Worm (Caenorhabditis elegans) whole organism, L1 larva: Measurements from ENCODE around the gene Y105C5A.13.
"Not testable (repeated sequence)": the region's sequence is repeated elsewhere in the genome, so short reads cannot be mapped to it uniquely, and the experiment has no call there.

Experiments
- C04F5.9 ChIP-seq: sonication (generic microtip); optimal IDR thresholded peaks from 2 replicates; lab custom pipeline; 2016; ENCODE audit warnings: missing genetic modification characterization, missing compliant biosample characterization
- C16A3.4 ChIP-seq: fragments of 150-350 bp; optimal IDR thresholded peaks from 2 replicates; lab custom pipeline; 2014; ENCODE audit warnings: missing biosample characterization, missing genetic modification characterization
- C34B4.2 ChIP-seq: sonication (generic microtip); optimal IDR thresholded peaks from 2 replicates; lab custom pipeline; 2017; ENCODE audit warnings: mild to moderate bottlenecking, missing genetic modification characterization, missing compliant biosample characterization
- aha-1 ChIP-seq: fragments of 150-350 bp; optimal IDR thresholded peaks from 2 replicates; lab custom pipeline; 2014; ENCODE audit warnings: missing biosample characterization, missing genetic modification characterization
- alr-1 ChIP-seq: fragments of 200-800 bp; sonication (Bioruptor generic); optimal IDR thresholded peaks from 2 replicates; lab custom pipeline; 2018; ENCODE audit warnings: borderline replicate concordance, mild to moderate bottlenecking, missing genetic modification characterization, missing compliant biosample characterization
- ama-1 ChIP-seq: fragments of 150-350 bp; optimal IDR thresholded peaks from 2 replicates; lab custom pipeline; 2014
- ceh-90 ChIP-seq: sonication (generic microtip); optimal IDR thresholded peaks from 2 replicates; lab custom pipeline; 2016; ENCODE audit warnings: missing genetic modification characterization, missing compliant biosample characterization
- dpl-1 ChIP-seq, 3 experiments: fragments of 150-350 bp in 2 of 3; sonication (generic microtip) in 1 of 3; optimal IDR thresholded peaks; 2 replicates each; lab custom pipeline; 2014 to 2017; ENCODE audit warnings: missing biosample characterization in 3 of 3, missing genetic modification characterization in 3 of 3, missing genetic modification reagents in 3 of 3
- efl-1 ChIP-seq, 4 experiments: fragments of 150-350 bp; optimal IDR thresholded peaks in 3 of 4; peaks in 1 of 4; 1 replicate in 1 of 4; 2 replicates in 3 of 4; lab custom pipeline; 2014; ENCODE audit warnings: missing biosample characterization in 2 of 4, missing genetic modification characterization in 2 of 4, missing genetic modification reagents in 2 of 4
- efl-3 ChIP-seq: fragments of 200-800 bp; sonication (Bioruptor generic); optimal IDR thresholded peaks from 2 replicates; lab custom pipeline; 2018; ENCODE audit warnings: mild to moderate bottlenecking, missing genetic modification characterization, missing compliant biosample characterization
- hlh-17 ChIP-seq: fragments of 200-800 bp; sonication (Bioruptor generic); optimal IDR thresholded peaks from 2 replicates; lab custom pipeline; 2018; ENCODE audit warnings: missing genetic modification characterization, mild to moderate bottlenecking, missing compliant biosample characterization, moderate library complexity, borderline replicate concordance
- hlh-4 ChIP-seq: sonication (generic microtip); optimal IDR thresholded peaks from 2 replicates; lab custom pipeline; 2016; ENCODE audit warnings: mild to moderate bottlenecking, missing genetic modification characterization, missing compliant biosample characterization
- hpl-2 ChIP-seq: fragments of 150-350 bp; optimal IDR thresholded peaks from 2 replicates; lab custom pipeline; 2014; ENCODE audit warnings: missing biosample characterization, missing genetic modification reagents, missing genetic modification characterization
- irx-1 ChIP-seq: sonication (generic microtip); optimal IDR thresholded peaks from 2 replicates; lab custom pipeline; 2016; ENCODE audit warnings: missing genetic modification characterization, missing compliant biosample characterization
- isw-1 ChIP-seq: fragments of 200-800 bp; sonication (Bioruptor generic); IDR thresholded peaks from 2 replicates; pipeline ENCODE4 v1.3.6; 2022; ENCODE audit warnings: missing genetic modification characterization, missing compliant biosample characterization
- jun-1 ChIP-seq: fragments of 150-350 bp; optimal IDR thresholded peaks from 2 replicates; lab custom pipeline; 2014; ENCODE audit warnings: missing biosample characterization, missing genetic modification reagents, missing genetic modification characterization
- lin-14 ChIP-seq: fragments of 200-800 bp; sonication (Bioruptor generic); optimal IDR thresholded peaks from 2 replicates; lab custom pipeline; 2018; ENCODE audit warnings: mild to moderate bottlenecking, missing genetic modification characterization, moderate library complexity, missing compliant biosample characterization
- lir-3 ChIP-seq: sonication (generic microtip); optimal IDR thresholded peaks from 2 replicates; lab custom pipeline; 2016; ENCODE audit warnings: mild to moderate bottlenecking, missing genetic modification characterization, moderate library complexity, missing compliant biosample characterization; ENCODE audit not compliant: poor library complexity
- lsy-2 ChIP-seq, 2 experiments: fragments of 150-350 bp; optimal IDR thresholded peaks; 2 replicates each; lab custom pipeline; 2014; ENCODE audit warnings: missing biosample characterization in 2 of 2, missing genetic modification characterization in 2 of 2
- mab-9 ChIP-seq: fragments of 200-800 bp; sonication (Bioruptor generic); IDR thresholded peaks from 2 replicates; pipeline ENCODE4 v1.3.6; 2022; ENCODE audit warnings: missing genetic modification reagents, missing genetic modification characterization, missing compliant biosample characterization
- mep-1 ChIP-seq: fragments of 150-350 bp; optimal IDR thresholded peaks from 2 replicates; lab custom pipeline; 2014; ENCODE audit warnings: missing biosample characterization, missing genetic modification characterization
- nhr-12 ChIP-seq: sonication (generic microtip); optimal IDR thresholded peaks from 2 replicates; lab custom pipeline; 2017; ENCODE audit warnings: missing biosample characterization, missing genetic modification characterization
- nhr-20 ChIP-seq: sonication (generic microtip); optimal IDR thresholded peaks from 2 replicates; lab custom pipeline; 2016; ENCODE audit warnings: mild to moderate bottlenecking, missing genetic modification characterization, missing compliant biosample characterization
- nhr-28 ChIP-seq: fragments of 150-350 bp; optimal IDR thresholded peaks from 2 replicates; lab custom pipeline; 2014; ENCODE audit warnings: missing biosample characterization, missing genetic modification characterization
- nhr-76 ChIP-seq: sonication (generic microtip); optimal IDR thresholded peaks from 2 replicates; lab custom pipeline; 2017; ENCODE audit warnings: missing biosample characterization, missing genetic modification characterization
- nhr-77 ChIP-seq: fragments of 150-350 bp; optimal IDR thresholded peaks from 2 replicates; lab custom pipeline; 2014; ENCODE audit warnings: missing biosample characterization, missing genetic modification characterization
- nhr-90 ChIP-seq: sonication (generic microtip); optimal IDR thresholded peaks from 2 replicates; lab custom pipeline; 2016; ENCODE audit warnings: mild to moderate bottlenecking, missing genetic modification characterization, missing compliant biosample characterization; ENCODE audit not compliant: poor library complexity
- pag-3 ChIP-seq: sonication (generic microtip); optimal IDR thresholded peaks from 2 replicates; lab custom pipeline; 2017; ENCODE audit warnings: missing genetic modification characterization, mild to moderate bottlenecking, missing compliant biosample characterization, antibody characterized with exemption, borderline replicate concordance; ENCODE audit not compliant: insufficient read depth
- sptf-1 ChIP-seq: fragments of 150-350 bp; optimal IDR thresholded peaks from 2 replicates; lab custom pipeline; 2014; ENCODE audit warnings: missing biosample characterization, missing genetic modification characterization
- unc-130 ChIP-seq: fragments of 150-350 bp; optimal IDR thresholded peaks from 2 replicates; lab custom pipeline; 2017; ENCODE audit warnings: missing biosample characterization, missing genetic modification characterization, inconsistent platforms
- unc-30 ChIP-seq: sonication (generic microtip); optimal IDR thresholded peaks from 2 replicates; lab custom pipeline; 2017; ENCODE audit warnings: missing biosample characterization, missing genetic modification characterization
- unc-62 ChIP-seq: fragments of 150-350 bp; optimal IDR thresholded peaks from 2 replicates; lab custom pipeline; 2014; ENCODE audit warnings: missing biosample characterization, missing genetic modification reagents, missing genetic modification characterization
- unc-98 ChIP-seq: fragments of 200-800 bp; sonication (Bioruptor generic); IDR thresholded peaks from 2 replicates; pipeline ENCODE4 v1.3.6; 2022; ENCODE audit warnings: missing genetic modification characterization, missing compliant biosample characterization

Gene Y105C5A.13

ce11 chrIV:15594935-15595620 is 46.0 kb upstream of the Y105C5A.13 start, which contains the start of the genes pqn-78 and pqn-79:
Gene pqn-78, minus strand, starts transcription at chrIV:15595035.
Gene pqn-79, plus strand, starts transcription at chrIV:15595570.
- TF ChIP-seq lin-14 (GFP tag; lab: Kevin White, UChicago); hlh-17; ceh-90: not testable (repeated sequence)

ce11 chrIV:15604194-15604593 is 36.8 kb upstream of the Y105C5A.13 start:
- TF ChIP-seq nhr-20 (tag; lab: Kevin White, UChicago): no peak
- no peak for TF ChIP-seq lir-3 (tag; lab: Kevin White, UChicago)
- no peak for TF ChIP-seq nhr-77
- no peak for TF ChIP-seq unc-30 (tag; lab: Kevin White, UChicago)
- no peak for TF ChIP-seq jun-1 (tag; lab: Kevin White, UChicago)
- no peak for TF ChIP-seq aha-1
- TF ChIP-seq hlh-4: no peak
- no peak for TF ChIP-seq unc-62 (GFP tag; lab: Kevin White, UChicago)
- TF ChIP-seq mep-1 (tag; lab: Kevin White, UChicago): no peak

- TF ChIP-seq aha-1 (no peak), efl-3 (no peak), C34B4.2 (no peak)
Observed at ce11 chrIV:15606396-15606795, 34.6 kb upstream of the Y105C5A.13 start.

ce11 chrIV:15613141-15613540 is 27.9 kb upstream of the Y105C5A.13 start:
- TF ChIP-seq lsy-2 (tag; optimal IDR thresholded peaks at IDR 0.05; lab: Kevin White, UChicago) (no peak), C16A3.4 (tag; lab: Kevin White, UChicago) (no peak), irx-1 (no peak), unc-30 (tag; lab: Kevin White, UChicago) (no peak), mep-1 (tag; lab: Kevin White, UChicago) (no peak), pag-3 (tag; lab: Kevin White, UChicago) (no peak), nhr-28 (tag; lab: Kevin White, UChicago) (no peak), nhr-20 (tag; lab: Kevin White, UChicago) (no peak), ama-1 (lab: Kevin White, UChicago) (no peak), alr-1 (tag; lab: Kevin White, UChicago) (no peak), unc-130 (no peak), hpl-2 (GFP tag; lab: Kevin White, UChicago) (no peak), nhr-76 (tag; lab: Kevin White, UChicago) (no peak)

ce11 chrIV:15616971-15617370 is 24.1 kb upstream of the Y105C5A.13 start, which contains the start of gene Y105C5A.8:
Gene Y105C5A.8, minus strand, starts transcription at chrIV:15617071.
- TF ChIP-seq unc-62 (GFP tag; lab: Kevin White, UChicago): no peak
- no peak for TF ChIP-seq ama-1 (lab: Kevin White, UChicago)
- TF ChIP-seq jun-1 (tag; lab: Kevin White, UChicago): no peak
- no peak for TF ChIP-seq efl-1 (optimal IDR thresholded peaks at IDR 0.05; lab: Kevin White, UChicago)
- TF ChIP-seq efl-1 (GFP tag; optimal IDR thresholded peaks at IDR 0.05 in 1 of 2; lab: Kevin White, UChicago): no peak
- TF ChIP-seq unc-98 (GFP tag; lab: Robert Waterston, UW): no peak
- TF ChIP-seq C16A3.4 (tag; lab: Kevin White, UChicago): no peak
- TF ChIP-seq dpl-1 (GFP tag; optimal IDR thresholded peaks at IDR 0.05; lab: Kevin White, UChicago): no peak
- no peak for TF ChIP-seq C34B4.2
- TF ChIP-seq nhr-12: no peak
- no peak for TF ChIP-seq C04F5.9 (tag; lab: Kevin White, UChicago)
- TF ChIP-seq mab-9 (GFP tag; lab: Robert Waterston, UW): no peak
- no peak for TF ChIP-seq isw-1 (GFP tag; lab: Robert Waterston, UW)
- no peak for TF ChIP-seq nhr-90
- TF ChIP-seq nhr-77: no peak
- TF ChIP-seq sptf-1: no peak
- TF ChIP-seq lsy-2 (tag; optimal IDR thresholded peaks at IDR 0.05; lab: Kevin White, UChicago): no peak
